Fruit fly (Drosophila melanogaster): ENCODE data around the gene CG31300.
A peak's percentile ranks its signal among the peaks of the same experiment; 100 is the strongest.

- peak in 1 of 2 experiments; percentile 0 for TF ChIP-seq ss (GFP tag; optimal IDR thresholded peaks at IDR 0.05)
- no peak for TF ChIP-seq esn (GFP tag; optimal IDR thresholded peaks at IDR 0.05)
- no peak for TF ChIP-seq Gug (GFP tag; IDR thresholded peaks at IDR 0.05)
- TF ChIP-seq topi (GFP tag; optimal IDR thresholded peaks at IDR 0.05), result no peak
- TF ChIP-seq dac (GFP tag; optimal IDR thresholded peaks at IDR 0.05), result no peak
- no peak for TF ChIP-seq fd59A (GFP tag; optimal IDR thresholded peaks at IDR 0.05)
- no peak for TF ChIP-seq Eip75B (GFP tag; optimal IDR thresholded peaks at IDR 0.05)
- no peak for TF ChIP-seq salr (GFP tag; optimal IDR thresholded peaks at IDR 0.05)
These were observed 46.1 kb upstream of the CG31300 start, which contains the start of gene Jhbp7 for dm6 chr3R:25237314-25237713.

Measured in whole organism, prepupa.